Worm (Caenorhabditis elegans) whole organism, L4 larva: Measurements from ENCODE around the gene nspe-5.

Source experiments
- F44E2.7 ChIP-seq: fragments of 200-800 bp; sonication (Bioruptor generic); IDR thresholded peaks from 2 replicates; pipeline ENCODE4 v2.1.2; 2022; ENCODE audit warnings: missing genetic modification characterization, missing compliant biosample characterization
- R02D3.7 ChIP-seq: fragments of 150-350 bp; sonication (generic microtip); optimal IDR thresholded peaks from 3 replicates; lab custom pipeline; 2014; ENCODE audit warnings: missing biosample characterization, missing genetic modification characterization
- Y105C5A.15 ChIP-seq: fragments of 200-800 bp; sonication (Bioruptor generic); IDR thresholded peaks from 2 replicates; pipeline ENCODE4 v1.3.6; 2022; ENCODE audit warnings: missing genetic modification characterization, missing compliant biosample characterization
- Y48G9A.11 ChIP-seq: fragments of 200-800 bp; sonication (Bioruptor generic); IDR thresholded peaks from 2 replicates; pipeline ENCODE4 v1.3.6; 2022; ENCODE audit warnings: missing genetic modification reagents, missing genetic modification characterization, missing compliant biosample characterization
- ZK546.5 ChIP-seq, 2 experiments: sonication (generic microtip); optimal IDR thresholded peaks; 2 replicates each; lab custom pipeline; 2017; ENCODE audit warnings: missing biosample characterization in 2 of 2, missing genetic modification characterization in 2 of 2
- aha-1 ChIP-seq: fragments of 150-350 bp; peaks from one replicate; lab custom pipeline; 2014; ENCODE audit warnings: missing biosample characterization, missing genetic modification characterization
- attf-4 ChIP-seq: sonication (generic microtip); optimal IDR thresholded peaks from 3 replicates; lab custom pipeline; 2017; ENCODE audit warnings: missing biosample characterization, missing genetic modification characterization
- ceh-20 ChIP-seq: fragments of 200-800 bp; sonication (Bioruptor generic); IDR thresholded peaks from 2 replicates; pipeline ENCODE4 v1.3.6; 2022; ENCODE audit warnings: missing genetic modification reagents, missing genetic modification characterization, missing compliant biosample characterization
- ceh-28 ChIP-seq: fragments of 150-350 bp; optimal IDR thresholded peaks from 2 replicates; lab custom pipeline; 2014; ENCODE audit warnings: missing biosample characterization, missing genetic modification reagents, missing genetic modification characterization
- ceh-44 ChIP-seq: fragments of 200-800 bp; sonication (Bioruptor generic); IDR thresholded peaks from 2 replicates; pipeline ENCODE4 v1.3.6; 2022; ENCODE audit warnings: missing genetic modification reagents, missing genetic modification characterization, missing compliant biosample characterization
- ceh-62 ChIP-seq: sonication (generic microtip); optimal IDR thresholded peaks from 2 replicates; lab custom pipeline; 2017; ENCODE audit warnings: missing biosample characterization, missing genetic modification characterization
- ces-1 ChIP-seq: fragments of 150-350 bp; sonication (generic microtip); optimal IDR thresholded peaks from 4 replicates; lab custom pipeline; 2014; ENCODE audit warnings: missing biosample characterization, missing genetic modification reagents, missing genetic modification characterization
- ctbp-1 ChIP-seq: fragments of 200-800 bp; sonication (Bioruptor generic); IDR thresholded peaks from 2 replicates; pipeline ENCODE4 v1.3.6; 2022; ENCODE audit warnings: missing genetic modification reagents, missing genetic modification characterization, missing compliant biosample characterization
- daf-8 ChIP-seq: fragments of 200-800 bp; sonication (Bioruptor generic); IDR thresholded peaks from 2 replicates; pipeline ENCODE4 v1.3.6; 2022; ENCODE audit warnings: missing genetic modification characterization, missing compliant biosample characterization
- dmd-8 ChIP-seq: fragments of 200-800 bp; sonication (Bioruptor generic); IDR thresholded peaks from 2 replicates; pipeline ENCODE4 v1.3.6; 2022; ENCODE audit warnings: missing genetic modification characterization, missing compliant biosample characterization
- dmd-9 ChIP-seq: fragments of 200-800 bp; sonication (Bioruptor generic); IDR thresholded peaks from 2 replicates; pipeline ENCODE4 v1.3.6; 2022; ENCODE audit warnings: missing genetic modification reagents, missing genetic modification characterization, missing compliant biosample characterization
- duxl-1 ChIP-seq: sonication (generic microtip); optimal IDR thresholded peaks from 2 replicates; lab custom pipeline; 2016; ENCODE audit warnings: mild to moderate bottlenecking, missing genetic modification characterization, moderate library complexity, missing compliant biosample characterization; ENCODE audit not compliant: poor library complexity
- egl-27 ChIP-seq: sonication (generic microtip); optimal IDR thresholded peaks from 3 replicates; lab custom pipeline; 2017; ENCODE audit warnings: missing biosample characterization, missing genetic modification reagents, missing genetic modification characterization
- hif-1 ChIP-seq, 2 experiments: sonication (generic microtip); optimal IDR thresholded peaks; 2 replicates each; lab custom pipeline; 2016 to 2017; ENCODE audit warnings: missing compliant biosample characterization in 2 of 2, missing genetic modification characterization in 2 of 2, missing genetic modification reagents in 2 of 2, missing genotype in 2 of 2, mild to moderate bottlenecking in 1 of 2
- jun-1 ChIP-seq: fragments of 150-350 bp; optimal IDR thresholded peaks from 2 replicates; lab custom pipeline; 2014; ENCODE audit warnings: missing biosample characterization, missing genetic modification reagents, missing genetic modification characterization
- lin-1 ChIP-seq: fragments of 200-800 bp; sonication (Bioruptor generic); IDR thresholded peaks from 2 replicates; pipeline ENCODE4 v1.3.6; 2022; ENCODE audit warnings: missing genetic modification reagents, missing genetic modification characterization, missing compliant biosample characterization
- lin-15B ChIP-seq: fragments of 150-350 bp; sonication (generic microtip); optimal IDR thresholded peaks from 3 replicates; lab custom pipeline; 2014; ENCODE audit warnings: missing biosample characterization, missing genetic modification characterization
- lin-39 ChIP-seq: fragments of 150-350 bp; optimal IDR thresholded peaks from 2 replicates; lab custom pipeline; 2014; ENCODE audit warnings: missing biosample characterization, missing genetic modification reagents, missing genetic modification characterization
- lsy-2 ChIP-seq, 2 experiments: fragments of 150-350 bp in 1 of 2; sonication (generic microtip) in 1 of 2; optimal IDR thresholded peaks; 2 replicates each; lab custom pipeline; 2014 to 2017; ENCODE audit warnings: missing biosample characterization in 2 of 2, missing genetic modification characterization in 2 of 2
- madf-5 ChIP-seq, 2 experiments: fragments of 200-800 bp; sonication (Bioruptor generic); IDR thresholded peaks; 2 replicates each; pipeline ENCODE4 v1.3.6; 2022; ENCODE audit warnings: missing compliant biosample characterization in 2 of 2, missing genetic modification characterization in 2 of 2
- madf-9 ChIP-seq: fragments of 200-800 bp; sonication (Bioruptor generic); conservative IDR thresholded peaks from 2 replicates; pipeline ENCODE4 v1.3.6; 2022; ENCODE audit warnings: missing genetic modification reagents, missing genetic modification characterization, missing compliant biosample characterization
- mdl-1 ChIP-seq, 2 experiments: fragments of 150-350 bp in 1 of 2; sonication (generic microtip) in 1 of 2; optimal IDR thresholded peaks; 2 replicates each; lab custom pipeline; 2014 to 2017; ENCODE audit warnings: missing biosample characterization in 2 of 2, missing genetic modification characterization in 2 of 2
- mep-1 ChIP-seq: fragments of 150-350 bp; sonication (generic microtip); optimal IDR thresholded peaks from 3 replicates; lab custom pipeline; 2014; ENCODE audit warnings: missing biosample characterization, missing genetic modification characterization
- mes-2 ChIP-seq: sonication (generic microtip); optimal IDR thresholded peaks from 2 replicates; lab custom pipeline; 2016; ENCODE audit warnings: missing genotype, mild to moderate bottlenecking, missing genetic modification characterization, missing compliant biosample characterization; ENCODE audit not compliant: poor library complexity, severe bottlenecking
- nhr-102 ChIP-seq: sonication (generic microtip); optimal IDR thresholded peaks from 2 replicates; lab custom pipeline; 2016; ENCODE audit warnings: mild to moderate bottlenecking, missing genetic modification characterization, moderate library complexity, missing compliant biosample characterization
- nhr-111 ChIP-seq: fragments of 200-800 bp; sonication (Bioruptor generic); optimal IDR thresholded peaks from 2 replicates; lab custom pipeline; 2018; ENCODE audit warnings: mild to moderate bottlenecking, missing genetic modification characterization, missing compliant biosample characterization
- nhr-237 ChIP-seq: sonication (generic microtip); optimal IDR thresholded peaks from 2 replicates; lab custom pipeline; 2017; ENCODE audit warnings: missing biosample characterization, missing genetic modification characterization
- nhr-77 ChIP-seq: fragments of 150-350 bp; optimal IDR thresholded peaks from 2 replicates; lab custom pipeline; 2014; ENCODE audit warnings: missing biosample characterization, missing genetic modification characterization
- pha-4 ChIP-seq, 2 experiments: fragments of 150-350 bp in 1 of 2; fragments of 200-800 bp in 1 of 2; sonication (Bioruptor generic) in 1 of 2; IDR thresholded peaks in 1 of 2; optimal IDR thresholded peaks in 1 of 2; 2 replicates each; pipeline versions ENCODE4 v1.3.6 to Lab custom; 2014 to 2022; ENCODE audit warnings: missing genetic modification characterization in 2 of 2, missing genetic modification reagents in 2 of 2, missing biosample characterization in 1 of 2, missing compliant biosample characterization in 1 of 2
- php-3 ChIP-seq: fragments of 200-800 bp; sonication (Bioruptor generic); IDR thresholded peaks from 2 replicates; pipeline ENCODE4 v1.3.6; 2022; ENCODE audit warnings: missing genetic modification reagents, missing genetic modification characterization, missing compliant biosample characterization
- pqm-1 ChIP-seq: sonication (generic microtip); optimal IDR thresholded peaks from 2 replicates; lab custom pipeline; 2017; ENCODE audit warnings: missing biosample characterization, missing genetic modification characterization
- rbr-2 ChIP-seq: sonication (generic microtip); optimal IDR thresholded peaks from 2 replicates; lab custom pipeline; 2016; ENCODE audit warnings: missing genotype, missing genetic modification characterization, missing compliant biosample characterization
- saeg-2 ChIP-seq: fragments of 200-800 bp; sonication (Bioruptor generic); IDR thresholded peaks from 2 replicates; pipeline ENCODE4 v1.3.6; 2022; ENCODE audit warnings: missing genetic modification reagents, missing genetic modification characterization, missing compliant biosample characterization
- snpc-1.2 ChIP-seq: fragments of 200-800 bp; sonication (Bioruptor generic); IDR thresholded peaks from 2 replicates; pipeline ENCODE4 v1.3.6; 2022; ENCODE audit warnings: missing genetic modification reagents, missing genetic modification characterization, missing compliant biosample characterization
- snpc-4 ChIP-seq: fragments of 150-350 bp; optimal IDR thresholded peaks from 2 replicates; lab custom pipeline; 2014; ENCODE audit warnings: missing biosample characterization, missing genetic modification characterization
- spr-1 ChIP-seq: sonication (generic microtip); optimal IDR thresholded peaks from 2 replicates; lab custom pipeline; 2016; ENCODE audit warnings: mild to moderate bottlenecking, missing genetic modification characterization, missing compliant biosample characterization
- spr-3 ChIP-seq: fragments of 200-800 bp; sonication (Bioruptor generic); optimal IDR thresholded peaks from 2 replicates; lab custom pipeline; 2018; ENCODE audit warnings: mild to moderate bottlenecking, missing genetic modification characterization, missing compliant biosample characterization
- zfp-2 ChIP-seq: sonication (generic microtip); optimal IDR thresholded peaks from 2 replicates; lab custom pipeline; 2016; ENCODE audit warnings: mild to moderate bottlenecking, missing genetic modification characterization, missing compliant biosample characterization
- zip-11 ChIP-seq: fragments of 200-800 bp; sonication (Bioruptor generic); IDR thresholded peaks from 2 replicates; pipeline ENCODE4 v1.3.6; 2022; ENCODE audit warnings: missing genetic modification characterization, missing compliant biosample characterization
- zip-2 ChIP-seq: fragments of 150-350 bp; optimal IDR thresholded peaks from 2 replicates; lab custom pipeline; 2014; ENCODE audit warnings: missing biosample characterization, missing genetic modification characterization
- ztf-11 ChIP-seq: fragments of 150-350 bp; optimal IDR thresholded peaks from 2 replicates; lab custom pipeline; 2014; ENCODE audit warnings: missing biosample characterization, missing genetic modification characterization

The nspe-5 gene

ce11 chrII:12659676-12660371, 31.2 kb downstream of the nspe-5 start (continued):
- TF ChIP-seq dmd-9 (GFP tag; lab: Robert Waterston, UW) (no peak), snpc-1.2 (GFP tag; lab: Robert Waterston, UW) (no peak), ceh-20 (GFP tag; lab: Robert Waterston, UW) (0 out of 2 replicates have a peak, but pooled peaks have one; percentile 16), ceh-44 (GFP tag; lab: Robert Waterston, UW) (no peak), dmd-8 (GFP tag; lab: Robert Waterston, UW) (no peak), ceh-62 (tag; lab: Kevin White, UChicago) (no peak), nhr-77 (tag; lab: Kevin White, UChicago) (no peak), saeg-2 (GFP tag; lab: Robert Waterston, UW) (no peak), zfp-2 (tag; lab: Kevin White, UChicago) (no peak), ceh-28 (tag; lab: Kevin White, UChicago) (no peak), duxl-1 (no peak), snpc-4 (tag; lab: Kevin White, UChicago) (no peak), lin-15B (tag; lab: Kevin White, UChicago) (no peak), ces-1 (GFP tag; lab: Kevin White, UChicago) (peak; percentile 34), pqm-1 (tag; lab: Kevin White, UChicago) (no peak), spr-1 (no peak), F44E2.7 (no peak), ztf-11 (no peak), madf-5 (GFP tag; IDR thresholded peaks at IDR 0.05; lab: Robert Waterston, UW) (no peak), madf-9 (GFP tag; lab: Robert Waterston, UW) (no peak; the same call in 1 of the 2 replicates), attf-4 (tag; lab: Kevin White, UChicago) (no peak), mes-2 (no peak), ctbp-1 (GFP tag; lab: Robert Waterston, UW) (0 out of 2 replicates have a peak, but pooled peaks have one; percentile 17), hif-1 (tag; optimal IDR thresholded peaks at IDR 0.05; lab: Kevin White, UChicago) (peak in 1 of 2 experiments; percentile 48), nhr-102 (tag; lab: Kevin White, UChicago) (no peak), lin-39 (tag; lab: Kevin White, UChicago) (no peak), php-3 (GFP tag; lab: Robert Waterston, UW) (no peak), R02D3.7 (tag; lab: Kevin White, UChicago) (no peak), zip-2 (tag; lab: Kevin White, UChicago) (no peak), mep-1 (peak; percentile 27), nhr-111 (no peak), rbr-2 (tag; lab: Kevin White, UChicago) (peak; percentile 16), egl-27 (tag; lab: Kevin White, UChicago) (no peak), lsy-2 (tag; optimal IDR thresholded peaks at IDR 0.05; lab: Kevin White, UChicago) (peak in 1 of 2 experiments; percentile 49), aha-1 (tag; lab: Kevin White, UChicago) (no peak), mdl-1 (tag; optimal IDR thresholded peaks at IDR 0.05; lab: Kevin White, UChicago) (peak in 1 of 2 experiments; percentile 42), ZK546.5 (tag; optimal IDR thresholded peaks at IDR 0.05; lab: Kevin White, UChicago) (no peak), spr-3 (GFP tag; lab: Kevin White, UChicago) (no peak), daf-8 (GFP tag; lab: Robert Waterston, UW) (no peak), jun-1 (tag; lab: Kevin White, UChicago) (no peak), zip-11 (GFP tag; lab: Robert Waterston, UW) (no peak), lin-1 (no peak), pha-4 (GFP tag; IDR thresholded peaks at IDR 0.05; lab: Robert Waterston, UW) (no peak), pha-4 (tag; optimal IDR thresholded peaks at IDR 0.05; lab: Kevin White, UChicago) (no peak), Y105C5A.15 (GFP tag; lab: Robert Waterston, UW) (no peak), nhr-237 (tag; lab: Kevin White, UChicago) (no peak), Y48G9A.11 (no peak)
